Worm (Caenorhabditis elegans): ENCODE measurements around the gene C29F9.2.

The C29F9.2 gene

ce11 chrIII:130650-131049 is at the start of gene C29F9.2, which contains the start of gene nhr-280:
C29F9.2 (plus strand) TSS chrIII:130947.
nhr-280 (minus strand) TSS chrIII:130750.
- TF ChIP-seq pqm-1 (tag; optimal IDR thresholded peaks at IDR 0.05), result peak; percentile 10
- TF ChIP-seq hlh-11 (tag; optimal IDR thresholded peaks at IDR 0.05), result peak; percentile 13
- peak; percentile 40 for TF ChIP-seq dve-1 (tag; optimal IDR thresholded peaks at IDR 0.05; ENCODE audit: insufficient read depth)
- TF ChIP-seq daf-16 (GFP tag; optimal IDR thresholded peaks at IDR 0.05), result no peak
- TF ChIP-seq daf-16 (tag; optimal IDR thresholded peaks at IDR 0.05), result peak; percentile 78
- TF ChIP-seq hif-1 (tag; optimal IDR thresholded peaks at IDR 0.05), result no peak
- no peak for TF ChIP-seq aly-2 (tag; optimal IDR thresholded peaks at IDR 0.05)

ce11 chrIII:84372-84771 is 46.4 kb upstream of the C29F9.2 start:
- no peak for TF ChIP-seq zip-11 (GFP tag; IDR thresholded peaks at IDR 0.05)
- peak in 1 of 2 experiments; percentile 27 for TF ChIP-seq unc-62 (GFP tag; optimal IDR thresholded peaks at IDR 0.05 in 1 of 2)
- TF ChIP-seq unc-62 (tag; optimal IDR thresholded peaks at IDR 0.05), result no peak

- TF ChIP-seq Y75B8A.6 (GFP tag; IDR thresholded peaks at IDR 0.05) (no peak), daf-8 (GFP tag; IDR thresholded peaks at IDR 0.05) (no peak), nhr-41 (GFP tag; IDR thresholded peaks at IDR 0.05) (no peak), nhr-6 (tag; optimal IDR thresholded peaks at IDR 0.05) (peak; percentile 40), unc-130 (GFP tag; optimal IDR thresholded peaks at IDR 0.05) (peak; percentile 81), php-3 (GFP tag; IDR thresholded peaks at IDR 0.05) (no peak), lin-38 (GFP tag; IDR thresholded peaks at IDR 0.05) (peak; percentile 52), gei-8 (GFP tag; optimal IDR thresholded peaks at IDR 0.05) (no peak), spr-1 (tag; optimal IDR thresholded peaks at IDR 0.05) (no peak), nhr-77 (tag; optimal IDR thresholded peaks at IDR 0.05) (peak; percentile 9), nhr-48 (tag; optimal IDR thresholded peaks at IDR 0.05) (no peak), set-16 (GFP tag; IDR thresholded peaks at IDR 0.05) (no peak), hlh-30 (tag; optimal IDR thresholded peaks at IDR 0.05; ENCODE audit: insufficient read depth) (peak; percentile 63), egl-27 (tag; optimal IDR thresholded peaks at IDR 0.05) (no peak), ceh-82 (tag; optimal IDR thresholded peaks at IDR 0.05) (no peak), hlh-11 (tag; optimal IDR thresholded peaks at IDR 0.05) (peak; percentile 32), nhr-111 (GFP tag; optimal IDR thresholded peaks at IDR 0.05) (no peak), madf-5 (GFP tag; IDR thresholded peaks at IDR 0.05) (no peak), lim-7 (GFP tag; IDR thresholded peaks at IDR 0.05) (no peak), lin-13 (GFP tag; optimal IDR thresholded peaks at IDR 0.05) (peak; percentile 85), zfp-3 (GFP tag; conservative IDR thresholded peaks at IDR 0.05) (no peak), ceh-28 (tag; optimal IDR thresholded peaks at IDR 0.05) (no peak), daf-12 (tag; optimal IDR thresholded peaks at IDR 0.05) (no peak), nhr-237 (tag; optimal IDR thresholded peaks at IDR 0.05) (no peak), nhr-28 (tag; optimal IDR thresholded peaks at IDR 0.05) (peak; percentile 16), Y48G9A.11 (GFP tag; IDR thresholded peaks at IDR 0.05) (peak; percentile 96), zip-2 (tag; optimal IDR thresholded peaks at IDR 0.05) (no peak), unc-62 (GFP tag; optimal IDR thresholded peaks at IDR 0.05 in 1 of 2) (peak in 1 of 2 experiments; percentile 39), unc-62 (tag; optimal IDR thresholded peaks at IDR 0.05) (no peak), daf-16 (GFP tag; optimal IDR thresholded peaks at IDR 0.05) (peak in 1 of 2 experiments; percentile 11), daf-16 (tag; optimal IDR thresholded peaks at IDR 0.05) (peak; percentile 78), ceh-20 (GFP tag; IDR thresholded peaks at IDR 0.05) (no peak), ctbp-1 (GFP tag; IDR thresholded peaks at IDR 0.05) (no peak), hmg-1.1 (GFP tag; IDR thresholded peaks at IDR 0.05) (peak; percentile 30; the same call in 1 of the 2 replicates), mep-1 (tag; optimal IDR thresholded peaks at IDR 0.05) (peak; percentile 60), T20F7.1 (GFP tag; optimal IDR thresholded peaks at IDR 0.05) (no peak), hif-1 (tag; optimal IDR thresholded peaks at IDR 0.05) (no peak), vab-7 (GFP tag; IDR thresholded peaks at IDR 0.05) (no peak), fkh-10 (GFP tag; optimal IDR thresholded peaks at IDR 0.05) (peak; percentile 65), mdt-29 (GFP tag; IDR thresholded peaks at IDR 0.05) (no peak), dve-1 (tag; optimal IDR thresholded peaks at IDR 0.05; ENCODE audit: insufficient read depth) (peak; percentile 63), nhr-102 (tag; optimal IDR thresholded peaks at IDR 0.05) (no peak), rbr-2 (tag; optimal IDR thresholded peaks at IDR 0.05) (peak; percentile 39), jun-1 (tag; optimal IDR thresholded peaks at IDR 0.05) (no peak)
Observed at ce11 chrIII:86316-86715, 44.4 kb upstream of the C29F9.2 start, which contains the start of gene attf-3. attf-3 (minus strand) TSS chrIII:86384.
